Worm (Caenorhabditis elegans): ENCODE measurements around the gene hyl-1.

Gene hyl-1

DNA sequence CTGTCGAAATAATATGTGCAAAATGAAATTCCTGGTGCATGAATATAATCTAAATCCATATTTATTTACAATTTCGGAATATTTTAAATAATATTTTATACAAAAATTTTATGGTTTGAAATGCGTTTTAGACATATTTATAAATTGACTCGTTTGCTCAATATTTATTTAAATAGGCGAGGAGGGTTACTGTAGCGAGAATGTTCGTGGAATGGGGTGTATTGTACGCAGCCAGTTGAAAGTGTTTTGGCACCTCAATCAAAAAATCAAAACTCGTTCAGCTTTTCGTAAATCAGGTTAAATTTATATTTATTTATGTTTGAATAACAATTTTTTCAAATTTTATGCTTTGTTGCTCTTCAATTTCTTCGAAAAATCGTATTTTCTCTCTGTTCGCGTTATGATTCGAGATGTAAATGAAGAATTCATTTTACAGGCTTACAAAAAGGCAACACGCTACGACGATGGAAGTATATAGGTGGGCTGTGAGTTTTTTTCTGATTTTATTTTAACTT is at the start of gene hyl-1:
TSS of gene hyl-1 (plus strand) at position 465 of the 515 bp plus-strand sequence.
- TF ChIP-seq pha-4 (tag; optimal IDR thresholded peaks at IDR 0.05) (no peak), ztf-11 (tag; optimal IDR thresholded peaks at IDR 0.05) (no peak), aly-2 (tag; optimal IDR thresholded peaks at IDR 0.05) (no peak), ceh-9 (tag; optimal IDR thresholded peaks at IDR 0.05) (no peak), skn-1 (tag; optimal IDR thresholded peaks at IDR 0.05) (no peak), egl-27 (tag; optimal IDR thresholded peaks at IDR 0.05) (no peak), hmg-11 (tag; optimal IDR thresholded peaks at IDR 0.05) (no peak), fkh-10 (GFP tag; optimal IDR thresholded peaks at IDR 0.05) (no peak)

ce11 chrIV:8489915-8490314 is 49.0 kb upstream of the hyl-1 start, which contains the start of gene srlf-2:
Gene srlf-2 (plus strand): TSS chrIV:8490215.
- no peak for TF ChIP-seq ceh-82 (tag; optimal IDR thresholded peaks at IDR 0.05)
- no peak for TF ChIP-seq nhr-23 (tag; optimal IDR thresholded peaks at IDR 0.05)
- no peak for TF ChIP-seq elt-2 (tag; optimal IDR thresholded peaks at IDR 0.05)
- TF ChIP-seq lin-39 (tag; optimal IDR thresholded peaks at IDR 0.05) = no peak

- TF ChIP-seq hmg-11 (tag; optimal IDR thresholded peaks at IDR 0.05) = no peak
- TF ChIP-seq nhr-28 (tag; optimal IDR thresholded peaks at IDR 0.05) = no peak
- no peak for TF ChIP-seq fos-1 (tag; optimal IDR thresholded peaks at IDR 0.05)
- TF ChIP-seq elt-1 (tag; optimal IDR thresholded peaks at IDR 0.05) = no peak
- TF ChIP-seq nfya-1 (tag; optimal IDR thresholded peaks at IDR 0.05; ENCODE audit: insufficient read depth) = no peak
- no peak for TF ChIP-seq egl-27 (tag; optimal IDR thresholded peaks at IDR 0.05)
- no peak for TF ChIP-seq pha-4 (tag; optimal IDR thresholded peaks at IDR 0.05)
- no peak for TF ChIP-seq nhr-11 (tag; optimal IDR thresholded peaks at IDR 0.05)
- TF ChIP-seq lsy-12 (tag; optimal IDR thresholded peaks at IDR 0.05) = no peak
- no peak for TF ChIP-seq ceh-16 (tag; optimal IDR thresholded peaks at IDR 0.05)
- no peak for TF ChIP-seq skn-1 (tag; optimal IDR thresholded peaks at IDR 0.05)
- no peak for TF ChIP-seq zag-1 (tag; optimal IDR thresholded peaks at IDR 0.05)
- TF ChIP-seq elt-3 (tag; optimal IDR thresholded peaks at IDR 0.05) = no peak
- no peak for TF ChIP-seq R02D3.7 (tag; optimal IDR thresholded peaks at IDR 0.05)
Observed at ce11 chrIV:8492242-8492641, 46.7 kb upstream of the hyl-1 start, which contains the start of gene sru-7. Gene sru-7 (plus strand): TSS chrIV:8492542.

DNA sequence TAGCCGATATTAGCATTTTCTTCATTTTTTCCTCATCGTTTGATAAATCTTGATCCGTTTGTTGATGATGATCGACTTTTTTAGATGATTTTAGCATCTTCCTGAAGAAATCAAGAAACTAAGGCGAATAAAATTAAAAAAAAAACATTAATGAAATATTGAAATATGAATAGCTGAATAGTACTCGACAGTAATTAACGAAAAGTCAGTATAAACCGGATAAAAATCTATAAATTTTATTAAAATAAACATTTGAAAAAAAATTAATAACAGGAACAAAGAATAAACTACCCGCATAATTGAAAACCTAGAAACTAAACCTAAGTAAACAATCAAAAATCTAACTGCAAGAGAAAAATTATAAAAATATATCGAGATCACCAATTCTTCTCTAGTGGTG is 42.7 kb upstream of the hyl-1 start, which contains the start of gene C28C12.12:
TSS of gene C28C12.12 (minus strand) at position 101 of the 400 bp plus-strand sequence.
- TF ChIP-seq egl-5 (tag; optimal IDR thresholded peaks at IDR 0.05) = no peak

DNA sequence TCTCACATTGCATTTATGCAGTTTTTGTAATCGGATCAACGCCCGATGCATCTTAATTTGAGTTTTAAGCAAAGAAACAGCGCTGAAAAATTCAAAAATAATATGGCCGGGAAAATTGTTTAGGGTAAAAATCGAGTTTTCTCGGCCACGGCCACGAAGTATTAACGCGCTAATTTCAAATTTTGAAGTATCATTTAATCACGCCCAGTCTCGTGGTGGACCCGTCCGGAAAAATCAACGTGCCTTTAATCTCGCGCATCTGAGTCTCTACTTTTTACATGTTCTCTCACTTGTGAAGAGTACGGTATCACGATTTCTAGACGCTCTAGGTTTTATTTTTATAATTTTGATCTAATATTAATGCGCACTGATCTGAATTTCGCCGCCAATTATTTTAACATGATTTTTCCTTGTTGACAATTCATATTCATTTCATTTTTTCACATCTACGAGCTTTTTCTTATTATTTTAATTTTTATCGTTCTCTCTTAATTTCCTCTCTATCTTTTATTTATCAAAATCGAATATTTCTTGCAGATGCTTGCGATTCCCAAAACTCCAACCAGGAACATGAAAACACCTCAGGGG is 40.1 kb upstream of the hyl-1 start, which contains the start of the genes acdh-13 and mesp-1:
TSS of gene acdh-13 (minus strand) at position 51 of the 588 bp plus-strand sequence.
TSS of gene mesp-1 (plus strand) at position 538 of the 588 bp plus-strand sequence.
- TF ChIP-seq mml-1 (tag; optimal IDR thresholded peaks at IDR 0.05) = no peak
- no peak for TF ChIP-seq unc-39 (tag; optimal IDR thresholded peaks at IDR 0.05)
- TF ChIP-seq nhr-43 (tag; optimal IDR thresholded peaks at IDR 0.05; ENCODE audit: poor library complexity, severe bottlenecking) = peak; percentile 47
- no peak for TF ChIP-seq nhr-12 (tag; optimal IDR thresholded peaks at IDR 0.05)
- no peak for TF ChIP-seq ztf-11 (tag; optimal IDR thresholded peaks at IDR 0.05)
- no peak for TF ChIP-seq tbx-2 (tag; optimal IDR thresholded peaks at IDR 0.05)
- peak; percentile 43 for TF ChIP-seq lin-15B (tag; optimal IDR thresholded peaks at IDR 0.05)
- no peak for TF ChIP-seq nhr-28 (tag; optimal IDR thresholded peaks at IDR 0.05)
- TF ChIP-seq nfya-1 (tag; optimal IDR thresholded peaks at IDR 0.05; ENCODE audit: insufficient read depth) = peak; percentile 46
- TF ChIP-seq fos-1 (tag; optimal IDR thresholded peaks at IDR 0.05) = no peak
- no peak for TF ChIP-seq nhr-237 (tag; optimal IDR thresholded peaks at IDR 0.05)
- no peak for TF ChIP-seq lin-39 (tag; optimal IDR thresholded peaks at IDR 0.05)
- TF ChIP-seq daf-12 (tag; optimal IDR thresholded peaks at IDR 0.05) = no peak
- TF ChIP-seq egl-5 (tag; optimal IDR thresholded peaks at IDR 0.05) = peak; percentile 11
- TF ChIP-seq hmg-11 (tag; optimal IDR thresholded peaks at IDR 0.05) = no peak
- no peak for TF ChIP-seq jun-1 (tag; optimal IDR thresholded peaks at IDR 0.05)
- no peak for TF ChIP-seq ceh-28 (tag; optimal IDR thresholded peaks at IDR 0.05)
- TF ChIP-seq ama-1 (optimal IDR thresholded peaks at IDR 0.05) = no peak
- TF ChIP-seq mdl-1 (tag; optimal IDR thresholded peaks at IDR 0.05) = no peak
- no peak for TF ChIP-seq elt-3 (tag; optimal IDR thresholded peaks at IDR 0.05)
- no peak for TF ChIP-seq egl-27 (tag; optimal IDR thresholded peaks at IDR 0.05)
- no peak for TF ChIP-seq elt-1 (tag; optimal IDR thresholded peaks at IDR 0.05)
- peak; percentile 40 for TF ChIP-seq pha-4 (tag; optimal IDR thresholded peaks at IDR 0.05)
- TF ChIP-seq ceh-16 (tag; optimal IDR thresholded peaks at IDR 0.05) = no peak
- peak; percentile 52 for TF ChIP-seq snpc-4 (tag; optimal IDR thresholded peaks at IDR 0.05)
- no peak for TF ChIP-seq fkh-10 (GFP tag; optimal IDR thresholded peaks at IDR 0.05)
- no peak for TF ChIP-seq pqm-1 (tag; optimal IDR thresholded peaks at IDR 0.05)
- no peak for TF ChIP-seq nhr-77 (tag; optimal IDR thresholded peaks at IDR 0.05)
- TF ChIP-seq fkh-2 (tag; optimal IDR thresholded peaks at IDR 0.05) = no peak
- TF ChIP-seq ztf-4 (tag; optimal IDR thresholded peaks at IDR 0.05) = no peak
- no peak for TF ChIP-seq ceh-9 (tag; optimal IDR thresholded peaks at IDR 0.05)
- TF ChIP-seq ceh-82 (tag; optimal IDR thresholded peaks at IDR 0.05) = no peak
- no peak for TF ChIP-seq nhr-23 (tag; optimal IDR thresholded peaks at IDR 0.05)
- TF ChIP-seq nhr-76 (tag; optimal IDR thresholded peaks at IDR 0.05) = no peak
- no peak for TF ChIP-seq nhr-67 (tag; optimal IDR thresholded peaks at IDR 0.05)
- TF ChIP-seq ZK546.5 (tag; optimal IDR thresholded peaks at IDR 0.05) = no peak
